Worm (Caenorhabditis elegans): ENCODE results near the gene dss-1.

The dss-1 gene

ce11 chrIII:1228593-1228992 is 32.5 kb upstream of the dss-1 start:
- TF ChIP-seq aly-2 (tag; optimal IDR thresholded peaks at IDR 0.05) = no peak
- TF ChIP-seq fos-1 (tag; optimal IDR thresholded peaks at IDR 0.05) = no peak
- TF ChIP-seq mbf-1 (tag; optimal IDR thresholded peaks at IDR 0.05) = no peak
- no peak for TF ChIP-seq F13H6.1 (tag; optimal IDR thresholded peaks at IDR 0.05)
- no peak for TF ChIP-seq R02D3.7 (tag; optimal IDR thresholded peaks at IDR 0.05)
- no peak for TF ChIP-seq nhr-6 (tag; optimal IDR thresholded peaks at IDR 0.05)
- no peak for TF ChIP-seq nhr-25 (tag; optimal IDR thresholded peaks at IDR 0.05)

- TF ChIP-seq F13H6.1 (tag; optimal IDR thresholded peaks at IDR 0.05) (peak; percentile 54), nhr-129 (tag; optimal IDR thresholded peaks at IDR 0.05) (peak; percentile 14), mdl-1 (tag; optimal IDR thresholded peaks at IDR 0.05) (no peak), fos-1 (tag; optimal IDR thresholded peaks at IDR 0.05) (peak; percentile 34), nhr-11 (tag; optimal IDR thresholded peaks at IDR 0.05) (no peak), sma-9 (GFP tag; optimal IDR thresholded peaks at IDR 0.05) (peak; percentile 24), sma-9 (tag; optimal IDR thresholded peaks at IDR 0.05) (no peak), unc-62 (GFP tag; optimal IDR thresholded peaks at IDR 0.05) (no peak)
These were observed 30.2 kb upstream of the dss-1 start for ce11 chrIII:1226256-1226655.

DNA sequence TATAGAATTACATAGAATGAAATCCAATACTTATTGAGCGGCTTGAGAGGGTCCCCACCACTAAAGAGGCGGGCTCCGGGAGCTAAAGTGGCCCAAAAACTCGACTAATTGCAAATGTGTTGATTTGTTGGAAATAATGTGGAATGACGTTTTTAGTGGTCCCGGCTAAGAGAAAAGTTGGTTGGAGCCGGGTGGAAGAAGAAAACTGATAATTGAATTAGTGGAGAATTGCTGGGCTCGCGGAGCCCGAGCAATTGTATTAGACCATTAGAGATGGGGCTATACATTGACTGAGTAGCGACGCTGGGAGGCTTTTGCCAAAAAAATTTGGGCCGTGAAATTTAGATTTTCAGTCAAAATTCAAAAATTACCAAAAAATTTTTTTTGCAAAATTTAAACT is 29.5 kb upstream of the dss-1 start:
- TF ChIP-seq ztf-1 (GFP tag; conservative IDR thresholded peaks at IDR 0.05) (no peak), lsy-2 (tag; optimal IDR thresholded peaks at IDR 0.05) (peak in 1 of 2 experiments; percentile 4)

- TF ChIP-seq snpc-4 (tag; optimal IDR thresholded peaks at IDR 0.05) (no peak), nhr-21 (tag; optimal IDR thresholded peaks at IDR 0.05) (no peak), lsy-2 (tag; optimal IDR thresholded peaks at IDR 0.05) (no peak), sma-9 (GFP tag; optimal IDR thresholded peaks at IDR 0.05) (no peak), sma-9 (tag; optimal IDR thresholded peaks at IDR 0.05) (no peak), R02D3.7 (tag; optimal IDR thresholded peaks at IDR 0.05) (no peak), nhr-10 (tag; optimal IDR thresholded peaks at IDR 0.05) (no peak), nhr-12 (tag; optimal IDR thresholded peaks at IDR 0.05) (no peak), mab-5 (tag; optimal IDR thresholded peaks at IDR 0.05) (no peak), aly-2 (tag; optimal IDR thresholded peaks at IDR 0.05) (no peak), ztf-4 (tag; optimal IDR thresholded peaks at IDR 0.05) (no peak), skn-1 (tag; optimal IDR thresholded peaks at IDR 0.05) (no peak), crh-2 (tag; optimal IDR thresholded peaks at IDR 0.05) (no peak), C34F6.9 (tag; optimal IDR thresholded peaks at IDR 0.05) (no peak), ceh-82 (tag; optimal IDR thresholded peaks at IDR 0.05) (no peak), ztf-11 (tag; optimal IDR thresholded peaks at IDR 0.05) (no peak), nhr-11 (tag; optimal IDR thresholded peaks at IDR 0.05) (no peak), egl-27 (tag; optimal IDR thresholded peaks at IDR 0.05) (no peak)
These were observed 29.0 kb upstream of the dss-1 start for ce11 chrIII:1225116-1225515.

DNA sequence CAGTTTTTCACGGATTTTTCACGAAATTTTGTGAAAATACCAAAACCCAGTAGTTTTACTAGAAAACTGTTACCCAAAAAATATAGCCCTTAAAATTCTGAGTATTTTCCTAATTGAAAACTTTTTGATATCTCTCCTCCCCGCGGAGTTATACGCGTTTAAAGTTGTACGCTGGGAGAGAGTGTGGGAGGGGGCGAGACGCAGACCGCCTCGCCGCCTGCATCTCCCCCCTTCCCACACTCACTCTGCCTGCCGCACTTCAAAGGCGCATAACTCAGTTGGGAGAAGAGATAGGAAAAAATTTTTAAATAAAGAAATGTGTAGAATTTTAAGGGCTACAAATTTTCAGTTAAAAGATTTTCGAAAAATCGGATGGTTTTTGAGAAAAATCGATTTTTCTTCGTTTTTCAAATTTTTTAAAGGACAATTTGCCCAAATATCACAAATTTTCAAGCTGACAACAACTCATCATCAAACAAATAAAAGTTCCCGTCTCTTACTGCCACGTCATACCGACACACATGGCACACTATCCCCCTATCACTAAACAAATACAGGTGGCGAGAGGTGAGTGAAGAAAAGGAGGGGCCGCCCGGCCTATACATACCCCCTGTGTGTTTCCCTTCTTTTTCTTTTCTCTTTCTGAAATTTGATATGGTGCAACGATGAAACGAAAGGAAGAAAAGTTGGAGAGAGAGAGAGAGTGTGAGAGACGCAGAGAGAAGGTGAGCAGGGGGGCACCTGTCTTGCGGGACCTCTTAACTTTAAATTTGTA is 27.4 kb upstream of the dss-1 start:
- TF ChIP-seq alr-1 (tag; optimal IDR thresholded peaks at IDR 0.05) (no peak), nhr-23 (tag; optimal IDR thresholded peaks at IDR 0.05) (no peak), ztf-4 (tag; optimal IDR thresholded peaks at IDR 0.05) (no peak), nhr-129 (tag; optimal IDR thresholded peaks at IDR 0.05) (peak; percentile 25), elt-1 (tag; optimal IDR thresholded peaks at IDR 0.05) (no peak), F13H6.1 (tag; optimal IDR thresholded peaks at IDR 0.05) (peak; percentile 61), lin-13 (GFP tag; optimal IDR thresholded peaks at IDR 0.05) (peak; percentile 36), crh-2 (tag; optimal IDR thresholded peaks at IDR 0.05) (peak; percentile 85), sma-9 (GFP tag; optimal IDR thresholded peaks at IDR 0.05) (peak; percentile 62), sma-9 (tag; optimal IDR thresholded peaks at IDR 0.05) (no peak), fos-1 (tag; optimal IDR thresholded peaks at IDR 0.05) (peak; percentile 68)

ce11 chrIII:1221995-1222394 is 25.9 kb upstream of the dss-1 start:
- TF ChIP-seq skn-1 (tag; optimal IDR thresholded peaks at IDR 0.05) (no peak), lin-13 (GFP tag; optimal IDR thresholded peaks at IDR 0.05) (no peak), fos-1 (tag; optimal IDR thresholded peaks at IDR 0.05) (peak; percentile 65), ceh-82 (tag; optimal IDR thresholded peaks at IDR 0.05) (no peak)

Measured in whole organism, L2 larva.